Worm (Caenorhabditis elegans): Measurements from ENCODE around the gene dyf-7.

dyf-7 gene

DNA sequence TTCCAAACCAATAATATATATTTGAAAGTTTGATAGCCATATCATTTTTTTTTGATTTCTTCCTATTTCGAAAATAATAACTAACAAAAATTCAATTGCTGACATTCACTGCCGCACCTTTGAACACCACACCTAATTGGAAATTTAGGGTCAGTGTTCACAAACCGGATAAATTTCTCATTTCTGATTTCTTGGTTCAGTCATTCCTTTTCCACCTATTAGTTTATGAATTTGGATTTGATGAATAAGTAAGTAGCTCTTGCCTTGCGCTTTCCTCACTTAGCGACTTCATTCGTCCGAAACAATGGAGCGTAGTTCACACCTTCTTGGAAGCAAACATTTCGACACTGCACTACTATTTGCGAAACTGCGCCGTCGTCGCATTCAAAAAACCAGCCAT is 7.6 kb downstream of the dyf-7 start, which contains the start of gene F15G9.1:
TSS of gene F15G9.1 (plus strand) at position 301 of the 400 bp plus-strand sequence.
- no peak for TF ChIP-seq ceh-9 (tag; optimal IDR thresholded peaks at IDR 0.05)
- TF ChIP-seq lsy-12 (tag; optimal IDR thresholded peaks at IDR 0.05) = no peak
- no peak for TF ChIP-seq unc-62 (GFP tag; optimal IDR thresholded peaks at IDR 0.05)
- no peak for TF ChIP-seq ztf-4 (tag; optimal IDR thresholded peaks at IDR 0.05)
- TF ChIP-seq lin-39 (tag; optimal IDR thresholded peaks at IDR 0.05) = no peak
- TF ChIP-seq elt-2 (tag; optimal IDR thresholded peaks at IDR 0.05) = no peak
- no peak for TF ChIP-seq mdl-1 (tag; optimal IDR thresholded peaks at IDR 0.05)

DNA sequence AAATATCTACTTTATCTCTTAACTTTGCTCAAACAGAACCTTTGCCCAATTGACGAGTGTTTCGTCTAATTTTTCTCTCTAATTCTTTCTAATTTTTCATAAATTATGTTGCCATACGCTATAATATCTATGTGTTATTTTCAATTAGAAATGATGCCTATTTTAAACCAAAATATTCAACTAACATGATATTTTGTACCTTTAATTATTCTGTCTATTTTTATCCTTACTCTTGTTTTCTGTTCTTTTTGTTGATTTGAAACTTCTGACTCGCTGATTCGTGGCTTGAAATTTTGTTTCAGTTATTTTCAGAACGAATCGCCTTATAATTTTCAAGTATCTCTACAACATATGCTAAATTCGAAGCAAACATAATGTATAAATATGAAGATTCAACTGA is 11.0 kb downstream of the dyf-7 start, which contains the start of gene F15G9.6:
TSS of gene F15G9.6 (plus strand) at position 301 of the 400 bp plus-strand sequence.
- TF ChIP-seq nhr-11 (tag; optimal IDR thresholded peaks at IDR 0.05) = no peak
- no peak for TF ChIP-seq fkh-10 (GFP tag; optimal IDR thresholded peaks at IDR 0.05)
- TF ChIP-seq hmg-11 (tag; optimal IDR thresholded peaks at IDR 0.05) = no peak
- no peak for TF ChIP-seq egl-27 (tag; optimal IDR thresholded peaks at IDR 0.05)
- no peak for TF ChIP-seq ama-1 (optimal IDR thresholded peaks at IDR 0.05)
- no peak for TF ChIP-seq fos-1 (tag; optimal IDR thresholded peaks at IDR 0.05)
- TF ChIP-seq aly-2 (tag; optimal IDR thresholded peaks at IDR 0.05) = no peak
- TF ChIP-seq nhr-43 (tag; optimal IDR thresholded peaks at IDR 0.05; ENCODE audit: poor library complexity, severe bottlenecking) = no peak
- TF ChIP-seq nfya-1 (tag; optimal IDR thresholded peaks at IDR 0.05; ENCODE audit: insufficient read depth) = no peak
- no peak for TF ChIP-seq ztf-4 (tag; optimal IDR thresholded peaks at IDR 0.05)
- TF ChIP-seq lin-15B (tag; optimal IDR thresholded peaks at IDR 0.05) = no peak
- no peak for TF ChIP-seq daf-12 (tag; optimal IDR thresholded peaks at IDR 0.05)

DNA sequence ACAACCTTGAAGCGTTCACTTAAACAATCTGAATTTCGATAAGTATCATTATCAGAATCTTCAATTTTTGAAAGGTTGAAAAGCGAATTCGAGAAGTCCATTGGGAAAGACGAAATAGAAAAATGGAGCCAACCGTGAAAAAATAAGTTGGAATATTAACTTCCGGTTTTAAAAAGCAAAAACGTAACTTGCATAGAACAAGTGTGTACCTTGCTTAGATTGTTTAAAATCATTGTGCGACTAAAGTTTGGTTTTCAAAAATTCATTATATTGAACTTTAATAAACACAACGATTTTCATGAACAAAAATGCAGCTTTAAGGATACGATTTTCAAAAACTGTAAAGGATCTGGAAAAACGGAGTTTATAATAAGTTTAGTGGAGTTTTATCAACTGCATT is 15.2 kb downstream of the dyf-7 start, which contains the start of gene F15G9.2:
TSS of gene F15G9.2 (minus strand) at position 101 of the 400 bp plus-strand sequence.
- TF ChIP-seq ztf-11 (tag; optimal IDR thresholded peaks at IDR 0.05) = no peak
- no peak for TF ChIP-seq egl-27 (tag; optimal IDR thresholded peaks at IDR 0.05)
- TF ChIP-seq nhr-77 (tag; optimal IDR thresholded peaks at IDR 0.05) = no peak
- no peak for TF ChIP-seq ama-1 (optimal IDR thresholded peaks at IDR 0.05)

DNA sequence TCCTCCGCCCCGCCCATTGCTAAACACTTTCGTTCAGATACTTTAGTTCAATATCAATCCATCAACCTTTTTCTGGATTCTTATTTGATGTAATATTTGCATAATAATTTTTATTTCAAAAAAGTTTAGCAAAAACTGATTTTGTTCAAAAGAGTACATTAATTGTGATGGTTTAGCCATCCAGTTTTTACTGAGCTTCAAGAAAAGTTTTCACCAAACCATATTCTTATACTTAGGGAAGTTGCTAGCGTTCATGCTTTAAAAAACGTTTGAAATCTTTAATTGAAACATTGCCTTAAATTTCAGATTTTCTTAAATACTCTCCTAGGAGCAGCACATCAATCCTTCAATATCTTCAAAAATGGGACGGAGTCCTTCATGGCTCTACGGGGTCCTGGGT is 18.8 kb downstream of the dyf-7 start, which contains the start of gene him-4:
TSS of gene him-4 (plus strand) at position 301 of the 400 bp plus-strand sequence.
- TF ChIP-seq mml-1 (tag; optimal IDR thresholded peaks at IDR 0.05) (no peak), ceh-9 (tag; optimal IDR thresholded peaks at IDR 0.05) (no peak), lsy-12 (tag; optimal IDR thresholded peaks at IDR 0.05) (no peak), egl-27 (tag; optimal IDR thresholded peaks at IDR 0.05) (no peak), nhr-12 (tag; optimal IDR thresholded peaks at IDR 0.05) (no peak), aly-2 (tag; optimal IDR thresholded peaks at IDR 0.05) (no peak), daf-12 (tag; optimal IDR thresholded peaks at IDR 0.05) (no peak), egl-5 (tag; optimal IDR thresholded peaks at IDR 0.05) (no peak), hmg-11 (tag; optimal IDR thresholded peaks at IDR 0.05) (no peak), ceh-82 (tag; optimal IDR thresholded peaks at IDR 0.05) (no peak), nhr-11 (tag; optimal IDR thresholded peaks at IDR 0.05) (no peak), nhr-43 (tag; optimal IDR thresholded peaks at IDR 0.05; ENCODE audit: poor library complexity, severe bottlenecking) (no peak), nhr-76 (tag; optimal IDR thresholded peaks at IDR 0.05) (no peak), nhr-25 (tag; optimal IDR thresholded peaks at IDR 0.05) (no peak), fkh-2 (tag; optimal IDR thresholded peaks at IDR 0.05) (no peak), elt-2 (tag; optimal IDR thresholded peaks at IDR 0.05) (no peak), nfya-1 (tag; optimal IDR thresholded peaks at IDR 0.05; ENCODE audit: insufficient read depth) (no peak), elt-3 (tag; optimal IDR thresholded peaks at IDR 0.05) (no peak)

DNA sequence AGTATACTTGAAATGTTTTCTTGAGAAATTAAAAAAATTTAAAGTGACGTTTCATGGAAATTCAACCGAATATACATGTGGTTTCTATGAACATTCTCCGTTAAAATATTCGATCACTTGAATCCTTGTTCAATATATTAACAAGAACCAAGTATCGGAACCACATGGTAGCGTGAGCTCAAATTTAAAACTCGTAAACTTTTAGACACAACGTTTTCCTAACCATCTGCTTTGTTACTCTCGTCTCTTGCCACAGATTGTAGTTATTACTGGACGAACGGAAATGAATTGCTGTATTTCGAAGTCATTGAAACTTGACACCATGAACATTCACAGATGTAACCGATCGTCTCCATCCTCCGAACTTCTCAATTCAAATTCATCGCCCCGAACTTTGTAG is 20.6 kb downstream of the dyf-7 start:
- no peak for TF ChIP-seq hmg-11 (tag; optimal IDR thresholded peaks at IDR 0.05)
- no peak for TF ChIP-seq skn-1 (tag; optimal IDR thresholded peaks at IDR 0.05)
- no peak for TF ChIP-seq mdl-1 (tag; optimal IDR thresholded peaks at IDR 0.05)
- no peak for TF ChIP-seq tbx-2 (tag; optimal IDR thresholded peaks at IDR 0.05)
- TF ChIP-seq lsy-12 (tag; optimal IDR thresholded peaks at IDR 0.05) = no peak
- TF ChIP-seq fkh-2 (tag; optimal IDR thresholded peaks at IDR 0.05) = no peak
- no peak for TF ChIP-seq pha-4 (tag; optimal IDR thresholded peaks at IDR 0.05)
- no peak for TF ChIP-seq egl-27 (tag; optimal IDR thresholded peaks at IDR 0.05)
- TF ChIP-seq nfya-1 (tag; optimal IDR thresholded peaks at IDR 0.05; ENCODE audit: insufficient read depth) = no peak
- TF ChIP-seq nhr-11 (tag; optimal IDR thresholded peaks at IDR 0.05) = no peak
- TF ChIP-seq lin-15B (tag; optimal IDR thresholded peaks at IDR 0.05) = no peak
- no peak for TF ChIP-seq lin-39 (tag; optimal IDR thresholded peaks at IDR 0.05)
- no peak for TF ChIP-seq nhr-76 (tag; optimal IDR thresholded peaks at IDR 0.05)
- no peak for TF ChIP-seq nhr-67 (tag; optimal IDR thresholded peaks at IDR 0.05)
- TF ChIP-seq mml-1 (tag; optimal IDR thresholded peaks at IDR 0.05) = no peak
